Worm (Caenorhabditis elegans): Measurements from ENCODE around the gene T05A7.6.

The T05A7.6 gene

DNA sequence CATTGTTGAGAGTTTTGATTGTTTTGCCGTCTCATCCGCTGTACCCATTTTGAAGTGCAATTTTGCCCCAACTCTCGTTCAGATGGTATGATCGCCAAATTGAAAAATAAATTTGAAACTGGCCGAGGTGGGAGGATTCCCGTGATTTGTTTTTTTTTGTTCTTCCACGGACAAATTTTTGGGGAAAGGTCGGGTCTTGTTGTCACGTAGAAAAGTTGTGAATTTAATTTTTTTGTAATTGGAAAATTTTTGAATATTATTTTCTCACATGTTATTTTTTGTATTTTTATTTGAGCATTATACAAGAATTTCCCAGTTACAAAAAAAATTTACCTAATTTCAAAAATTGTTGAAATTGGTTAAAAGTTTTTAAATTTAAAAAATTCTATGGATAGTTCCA lies at the start of gene T05A7.6:
T05A7.6 (minus strand) TSS at position 101 of the 400 bp plus-strand sequence.
- TF ChIP-seq drap-1 (GFP tag; optimal IDR thresholded peaks at IDR 0.05) (no peak), hlh-1 (tag; optimal IDR thresholded peaks at IDR 0.05) (no peak), unc-39 (tag; optimal IDR thresholded peaks at IDR 0.05) (no peak), mab-5 (tag; optimal IDR thresholded peaks at IDR 0.05) (no peak), nhr-237 (tag; optimal IDR thresholded peaks at IDR 0.05) (no peak), nhr-28 (tag; optimal IDR thresholded peaks at IDR 0.05) (no peak), ceh-43 (GFP tag; optimal IDR thresholded peaks at IDR 0.05) (no peak), nhr-76 (tag; optimal IDR thresholded peaks at IDR 0.05) (no peak), ceh-83 (GFP tag; optimal IDR thresholded peaks at IDR 0.05) (no peak), snpc-4 (tag; optimal IDR thresholded peaks at IDR 0.05) (no peak), nhr-12 (tag; optimal IDR thresholded peaks at IDR 0.05) (no peak), cnd-1 (tag; optimal IDR thresholded peaks at IDR 0.05) (no peak), nhr-2 (tag; optimal IDR thresholded peaks at IDR 0.05) (no peak), sem-2 (GFP tag; optimal IDR thresholded peaks at IDR 0.05) (no peak)

ce11 chrII:4715676-4716075 lies 44.1 kb upstream of the T05A7.6 start, which contains the start of gene F41C3.8:
F41C3.8 (plus strand) TSS chrII:4716046.
- TF ChIP-seq lin-32 (GFP tag; optimal IDR thresholded peaks at IDR 0.05) (no peak), snpc-4 (tag; optimal IDR thresholded peaks at IDR 0.05) (no peak), mab-5 (tag; optimal IDR thresholded peaks at IDR 0.05) (no peak), ham-2 (GFP tag; optimal IDR thresholded peaks at IDR 0.05) (no peak)

- no peak for TF ChIP-seq sptf-1 (tag; optimal IDR thresholded peaks at IDR 0.05)
- no peak for TF ChIP-seq drap-1 (GFP tag; optimal IDR thresholded peaks at IDR 0.05)
- no peak for TF ChIP-seq ceh-83 (GFP tag; optimal IDR thresholded peaks at IDR 0.05)
- TF ChIP-seq unc-62 (GFP tag; optimal IDR thresholded peaks at IDR 0.05) = no peak
These were observed 39.2 kb upstream of the T05A7.6 start for ce11 chrII:4710813-4711212.

DNA sequence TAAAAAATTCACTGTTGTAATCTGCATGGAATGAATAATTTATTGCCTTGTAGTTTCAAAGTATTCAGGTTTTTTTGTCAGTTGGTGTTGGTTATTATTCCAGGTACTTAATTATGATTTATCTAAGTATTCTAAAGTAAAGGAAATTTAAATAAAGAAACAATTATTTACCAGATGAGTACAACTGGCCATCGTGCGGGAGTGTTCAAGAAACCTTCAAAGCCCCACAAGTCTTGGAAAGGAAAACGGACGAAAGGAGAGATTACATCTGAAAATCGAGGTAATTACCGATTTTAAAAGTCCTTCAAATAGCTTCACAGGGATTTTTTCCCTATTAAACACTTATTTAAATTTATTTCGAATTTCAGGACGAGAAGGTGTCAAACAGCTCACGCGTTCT lies 38.5 kb upstream of the T05A7.6 start, which contains the start of gene tag-151:
tag-151 (plus strand) TSS at position 158 of the 400 bp plus-strand sequence.
- TF ChIP-seq nhr-28 (tag; optimal IDR thresholded peaks at IDR 0.05) (no peak), elt-1 (tag; optimal IDR thresholded peaks at IDR 0.05; ENCODE audit: borderline replicate concordance, insufficient read depth) (no peak), hlh-1 (tag; optimal IDR thresholded peaks at IDR 0.05) (no peak), mab-5 (tag; optimal IDR thresholded peaks at IDR 0.05) (no peak), tbx-8 (GFP tag; optimal IDR thresholded peaks at IDR 0.05) (no peak), nhr-237 (tag; optimal IDR thresholded peaks at IDR 0.05) (no peak), ceh-39 (tag; optimal IDR thresholded peaks at IDR 0.05) (no peak), unc-62 (GFP tag; optimal IDR thresholded peaks at IDR 0.05) (no peak), pha-4 (tag; optimal IDR thresholded peaks at IDR 0.05) (no peak), ceh-83 (GFP tag; optimal IDR thresholded peaks at IDR 0.05) (no peak), blmp-1 (tag; optimal IDR thresholded peaks at IDR 0.05) (no peak)

- TF ChIP-seq nhr-28 (tag; optimal IDR thresholded peaks at IDR 0.05) = no peak
- peak; percentile 8 for TF ChIP-seq mep-1 (tag; optimal IDR thresholded peaks at IDR 0.05)
- TF ChIP-seq lin-13 (tag; optimal IDR thresholded peaks at IDR 0.05) = peak; percentile 20
- TF ChIP-seq lsy-2 (tag; optimal IDR thresholded peaks at IDR 0.05) = peak; percentile 95
- TF ChIP-seq pha-4 (tag; optimal IDR thresholded peaks at IDR 0.05) = peak; percentile 57
These were observed 34.8 kb upstream of the T05A7.6 start, which contains the start of the genes F10G7.9 and tsn-1 for ce11 chrII:4706359-4706871. F10G7.9 (minus strand) TSS chrII:4706485. tsn-1 (plus strand) TSS chrII:4706821.

ce11 chrII:4703011-4703410 lies 31.4 kb upstream of the T05A7.6 start:
- TF ChIP-seq mab-5 (tag; optimal IDR thresholded peaks at IDR 0.05) (no peak), lin-13 (tag; optimal IDR thresholded peaks at IDR 0.05) (no peak), flh-1 (GFP tag; optimal IDR thresholded peaks at IDR 0.05) (no peak), nhr-2 (tag; optimal IDR thresholded peaks at IDR 0.05) (no peak), pha-4 (tag; optimal IDR thresholded peaks at IDR 0.05) (no peak), unc-120 (tag; optimal IDR thresholded peaks at IDR 0.05; ENCODE audit: poor library complexity, severe bottlenecking) (no peak), sptf-1 (tag; optimal IDR thresholded peaks at IDR 0.05) (no peak), tbx-8 (GFP tag; optimal IDR thresholded peaks at IDR 0.05) (no peak), drap-1 (GFP tag; optimal IDR thresholded peaks at IDR 0.05) (no peak), ham-2 (GFP tag; optimal IDR thresholded peaks at IDR 0.05) (no peak), M03D4.4 (tag; optimal IDR thresholded peaks at IDR 0.05) (no peak), ztf-11 (tag; optimal IDR thresholded peaks at IDR 0.05) (no peak), lsy-2 (tag; optimal IDR thresholded peaks at IDR 0.05) (no peak), snpc-4 (tag; optimal IDR thresholded peaks at IDR 0.05) (no peak), zip-8 (tag; optimal IDR thresholded peaks at IDR 0.05) (no peak), elt-3 (tag; optimal IDR thresholded peaks at IDR 0.05) (no peak), ceh-39 (tag; optimal IDR thresholded peaks at IDR 0.05) (no peak)

Measured in whole organism, mixed stage, embryonic.